Worm (Caenorhabditis elegans) whole organism, L1 larva: ENCODE results near the gene bmk-1.

Source experiments
- aha-1 ChIP-seq: fragments of 150-350 bp; optimal IDR thresholded peaks from 2 replicates; lab custom pipeline; 2014; ENCODE audit warnings: missing biosample characterization, missing genetic modification characterization
- aly-2 ChIP-seq: fragments of 150-350 bp; optimal IDR thresholded peaks from 2 replicates; lab custom pipeline; 2014; ENCODE audit warnings: missing biosample characterization, missing genetic modification characterization
- ama-1 ChIP-seq: fragments of 150-350 bp; optimal IDR thresholded peaks from 2 replicates; lab custom pipeline; 2014
- dpl-1 ChIP-seq, 3 experiments: fragments of 150-350 bp in 2 of 3; sonication (generic microtip) in 1 of 3; optimal IDR thresholded peaks; 2 replicates each; lab custom pipeline; 2014 to 2017; ENCODE audit warnings: missing biosample characterization in 3 of 3, missing genetic modification characterization in 3 of 3, missing genetic modification reagents in 3 of 3
- fkh-10 ChIP-seq: sonication (generic microtip); optimal IDR thresholded peaks from 2 replicates; lab custom pipeline; 2017; ENCODE audit warnings: missing biosample characterization, missing genetic modification reagents, missing genetic modification characterization
- fos-1 ChIP-seq: fragments of 150-350 bp; optimal IDR thresholded peaks from 2 replicates; lab custom pipeline; 2014; ENCODE audit warnings: missing biosample characterization, missing genetic modification characterization
- lin-39 ChIP-seq: fragments of 150-350 bp; optimal IDR thresholded peaks from 2 replicates; lab custom pipeline; 2014; ENCODE audit warnings: missing biosample characterization, missing genetic modification reagents, missing genetic modification characterization
- lir-3 ChIP-seq: sonication (generic microtip); optimal IDR thresholded peaks from 2 replicates; lab custom pipeline; 2016; ENCODE audit warnings: mild to moderate bottlenecking, missing genetic modification characterization, moderate library complexity, missing compliant biosample characterization; ENCODE audit not compliant: poor library complexity
- rnt-1 ChIP-seq: sonication (generic microtip); optimal IDR thresholded peaks from 2 replicates; lab custom pipeline; 2016; ENCODE audit warnings: mild to moderate bottlenecking, missing genetic modification characterization, moderate library complexity, missing compliant biosample characterization
- snpc-4 ChIP-seq: fragments of 150-350 bp; optimal IDR thresholded peaks from 2 replicates; lab custom pipeline; 2014; ENCODE audit warnings: missing biosample characterization, missing genetic modification characterization
- swsn-7 ChIP-seq: sonication (generic microtip); optimal IDR thresholded peaks from 2 replicates; lab custom pipeline; 2016; ENCODE audit warnings: missing genetic modification characterization, missing compliant biosample characterization
- unc-130 ChIP-seq: fragments of 150-350 bp; optimal IDR thresholded peaks from 2 replicates; lab custom pipeline; 2017; ENCODE audit warnings: missing biosample characterization, missing genetic modification characterization, inconsistent platforms
- zag-1 ChIP-seq: fragments of 150-350 bp; optimal IDR thresholded peaks from 2 replicates; lab custom pipeline; 2014; ENCODE audit warnings: missing biosample characterization, missing genetic modification characterization

ce11 chrV:14433584-14433983, 23.2 kb downstream of the bmk-1 start:
- no peak for TF ChIP-seq aha-1 (tag; lab: Kevin White, UChicago)
- TF ChIP-seq fos-1 = no peak
- TF ChIP-seq lin-39 = no peak
- no peak for TF ChIP-seq unc-130 (tag; lab: Kevin White, UChicago)
- no peak for TF ChIP-seq aly-2 (tag; lab: Kevin White, UChicago)
- TF ChIP-seq zag-1 = no peak
- no peak for TF ChIP-seq swsn-7
- no peak for TF ChIP-seq snpc-4 (tag; lab: Kevin White, UChicago)
- no peak for TF ChIP-seq rnt-1
- TF ChIP-seq dpl-1 (GFP tag; optimal IDR thresholded peaks at IDR 0.05; lab: Kevin White, UChicago) = no peak
- TF ChIP-seq fkh-10 (GFP tag; lab: Kevin White, UChicago) = no peak
- TF ChIP-seq ama-1 (lab: Kevin White, UChicago) = no peak
- TF ChIP-seq lir-3 (tag; lab: Kevin White, UChicago) = no peak
